Fruit fly (Drosophila melanogaster) whole organism, embryonic: ENCODE data around the gene eIF2Bepsilon.
A peak's percentile ranks its signal among the peaks of the same experiment; 100 is the strongest.

Experiments used
- Antp ChIP-seq: fragments of 200-800 bp; sonication (Bioruptor generic); optimal IDR thresholded peaks from 3 replicates; lab custom pipeline; 2016; ENCODE audit warnings: missing biosample characterization, missing genetic modification characterization
- Atf-2 ChIP-seq: fragments of 200-800 bp; sonication (Bioruptor generic); optimal IDR thresholded peaks from 2 replicates; lab custom pipeline; 2016; ENCODE audit warnings: missing biosample characterization, missing genetic modification characterization
- BEAF-32 ChIP-seq: fragments of 200-800 bp; sonication (Bioruptor generic); optimal IDR thresholded peaks from 3 replicates; lab custom pipeline; 2017; ENCODE audit warnings: missing biosample characterization, missing genetic modification characterization, mild to moderate bottlenecking, moderate library complexity, missing genetic modification reagents
- CG10267 ChIP-seq: fragments of 200-800 bp; sonication (Bioruptor generic); optimal IDR thresholded peaks from 2 replicates; lab custom pipeline; 2018; ENCODE audit warnings: missing biosample characterization, mild to moderate bottlenecking, missing genetic modification characterization, moderate library complexity
- CG12299 ChIP-seq: fragments of 200-800 bp; sonication (Bioruptor generic); optimal IDR thresholded peaks from 2 replicates; lab custom pipeline; 2018; ENCODE audit warnings: missing biosample characterization, mild to moderate bottlenecking, missing genetic modification characterization
- CG13775 ChIP-seq: fragments of 200-800 bp; sonication (Bioruptor generic); optimal IDR thresholded peaks from 3 replicates; lab custom pipeline; 2017; ENCODE audit warnings: missing biosample characterization, mild to moderate bottlenecking, missing genetic modification characterization
- CG13894 ChIP-seq: fragments of 200-800 bp; sonication (Bioruptor generic); optimal IDR thresholded peaks from 3 replicates; lab custom pipeline; 2018; ENCODE audit warnings: missing biosample characterization, mild to moderate bottlenecking, missing genetic modification characterization, moderate library complexity
- CG14441 ChIP-seq: fragments of 200-800 bp; sonication (Bioruptor generic); IDR thresholded peaks from 2 replicates; pipeline ENCODE4 v1.3.6; 2022; ENCODE audit warnings: missing biosample characterization, missing genetic modification characterization
- CG1529 ChIP-seq: fragments of 200-800 bp; sonication (Bioruptor generic); optimal IDR thresholded peaks from 3 replicates; lab custom pipeline; 2018; ENCODE audit warnings: missing biosample characterization, missing genetic modification characterization
- CG15479 ChIP-seq: fragments of 200-800 bp; sonication (Bioruptor generic); optimal IDR thresholded peaks from 3 replicates; lab custom pipeline; 2019; ENCODE audit warnings: missing biosample characterization, mild to moderate bottlenecking, missing genetic modification characterization, moderate library complexity
- CG17612 ChIP-seq: fragments of 200-800 bp; sonication (Bioruptor generic); IDR thresholded peaks from 2 replicates; pipeline ENCODE4 v1.3.6; 2022; ENCODE audit warnings: missing biosample characterization, missing genetic modification characterization
- CG17802 ChIP-seq: fragments of 200-800 bp; sonication (Bioruptor generic); optimal IDR thresholded peaks from 2 replicates; lab custom pipeline; 2018; ENCODE audit warnings: missing biosample characterization, mild to moderate bottlenecking, missing genetic modification characterization, moderate library complexity
- CG18476 ChIP-seq: fragments of 200-800 bp; sonication (Bioruptor generic); optimal IDR thresholded peaks from 2 replicates; lab custom pipeline; 2016; ENCODE audit warnings: missing biosample characterization, mild to moderate bottlenecking, missing genetic modification characterization
- CG18619 ChIP-seq: fragments of 200-800 bp; sonication (Bioruptor generic); optimal IDR thresholded peaks from 3 replicates; lab custom pipeline; 2017; ENCODE audit warnings: missing biosample characterization, mild to moderate bottlenecking, missing genetic modification characterization
- CG34376 ChIP-seq: fragments of 200-800 bp; sonication (Bioruptor generic); optimal IDR thresholded peaks from 2 replicates; lab custom pipeline; 2018; ENCODE audit warnings: missing biosample characterization, mild to moderate bottlenecking, missing genetic modification characterization
- CG3838 ChIP-seq: fragments of 200-800 bp; sonication (Bioruptor generic); optimal IDR thresholded peaks from 3 replicates; lab custom pipeline; 2016; ENCODE audit warnings: missing biosample characterization, missing genetic modification characterization
- CG4328 ChIP-seq: fragments of 200-800 bp; sonication (Bioruptor generic); optimal IDR thresholded peaks from 3 replicates; lab custom pipeline; 2017; ENCODE audit warnings: missing biosample characterization, missing genetic modification reagents, missing genetic modification characterization
- CG4617 ChIP-seq: fragments of 200-800 bp; sonication (Bioruptor generic); optimal IDR thresholded peaks from 3 replicates; lab custom pipeline; 2016; ENCODE audit warnings: missing biosample characterization, missing genetic modification characterization, borderline replicate concordance
- CG8359 ChIP-seq: fragments of 200-800 bp; sonication (Bioruptor generic); optimal IDR thresholded peaks from 2 replicates; lab custom pipeline; 2017; ENCODE audit warnings: missing biosample characterization, mild to moderate bottlenecking, missing genetic modification characterization, borderline replicate concordance
- CG9727 ChIP-seq: fragments of 200-800 bp; sonication (Bioruptor generic); optimal IDR thresholded peaks from 3 replicates; lab custom pipeline; 2017; ENCODE audit warnings: missing biosample characterization, mild to moderate bottlenecking, missing genetic modification characterization
- Dip2 ChIP-seq: fragments of 200-800 bp; sonication (Bioruptor generic); IDR thresholded peaks from 2 replicates; pipeline ENCODE4 v1.3.6; 2022; ENCODE audit warnings: missing biosample characterization, missing genetic modification characterization
- Dll ChIP-seq: fragments of 200-800 bp; sonication (Bioruptor generic); IDR thresholded peaks from 4 replicates; pipeline ENCODE4 v1.3.6; 2022; ENCODE audit warnings: missing biosample characterization, missing genetic modification characterization; ENCODE audit not compliant: partially characterized antibody
- Dref ChIP-seq: fragments of 200-800 bp; sonication (Bioruptor generic); IDR thresholded peaks from 2 replicates; pipeline ENCODE4 v1.3.6; 2022; ENCODE audit warnings: missing biosample characterization, missing genetic modification characterization
- Elba2 ChIP-seq: fragments of 200-800 bp; sonication (Bioruptor generic); optimal IDR thresholded peaks from 3 replicates; lab custom pipeline; 2016; ENCODE audit warnings: missing biosample characterization, missing genetic modification characterization
- GATAe ChIP-seq: fragments of 200-800 bp; sonication (Bioruptor generic); conservative IDR thresholded peaks from 2 replicates; pipeline ENCODE4 v1.3.6; 2022; ENCODE audit warnings: missing biosample characterization, missing genetic modification characterization
- Gsc ChIP-seq: fragments of 200-800 bp; sonication (Bioruptor generic); IDR thresholded peaks from 2 replicates; pipeline ENCODE4 v1.3.6; 2022; ENCODE audit warnings: missing biosample characterization, missing genetic modification characterization
- HmgZ ChIP-seq: fragments of 200-800 bp; sonication (Bioruptor generic); optimal IDR thresholded peaks from 2 replicates; lab custom pipeline; 2018; ENCODE audit warnings: missing biosample characterization, mild to moderate bottlenecking, missing genetic modification characterization
- Mes4 ChIP-seq: fragments of 200-800 bp; sonication (Bioruptor generic); optimal IDR thresholded peaks from 2 replicates; lab custom pipeline; 2016; ENCODE audit warnings: missing biosample characterization, missing genetic modification characterization
- Neu2 ChIP-seq: fragments of 200-800 bp; sonication (Bioruptor generic); optimal IDR thresholded peaks from 3 replicates; lab custom pipeline; 2016; ENCODE audit warnings: missing biosample characterization, missing genetic modification characterization, borderline replicate concordance
- Ravus ChIP-seq: fragments of 200-800 bp; sonication (Bioruptor generic); IDR thresholded peaks from 2 replicates; pipeline ENCODE4 v1.3.6; 2022; ENCODE audit warnings: missing biosample characterization, missing genetic modification characterization
- Spps ChIP-seq: fragments of 200-800 bp; sonication (Bioruptor generic); optimal IDR thresholded peaks from 2 replicates; lab custom pipeline; 2018; ENCODE audit warnings: missing biosample characterization, mild to moderate bottlenecking, missing genetic modification characterization
- Ssrp ChIP-seq: fragments of 200-800 bp; sonication (Bioruptor generic); optimal IDR thresholded peaks from 2 replicates; lab custom pipeline; 2018; ENCODE audit warnings: missing biosample characterization, mild to moderate bottlenecking, missing genetic modification characterization, moderate library complexity
- Taf1 ChIP-seq: fragments of 200-800 bp; sonication (Bioruptor generic); IDR thresholded peaks from 2 replicates; pipeline ENCODE4 v1.3.6; 2022; ENCODE audit warnings: missing biosample characterization, missing genetic modification characterization
- bowl ChIP-seq: fragments of 200-800 bp; sonication (Bioruptor generic); IDR thresholded peaks from 2 replicates; pipeline ENCODE4 v1.3.6; 2022; ENCODE audit warnings: missing biosample characterization, missing genetic modification characterization
- cad ChIP-seq: fragments of >200 bp; optimal IDR thresholded peaks from 2 replicates; lab custom pipeline; 2017; ENCODE audit warnings: missing biosample characterization, missing genetic modification characterization
- cg ChIP-seq: fragments of 200-800 bp; sonication (Bioruptor generic); optimal IDR thresholded peaks from 3 replicates; lab custom pipeline; 2019; ENCODE audit warnings: missing biosample characterization, mild to moderate bottlenecking, missing genetic modification characterization, moderate library complexity
- crc ChIP-seq: fragments of 200-800 bp; sonication (Bioruptor generic); optimal IDR thresholded peaks from 2 replicates; lab custom pipeline; 2016; ENCODE audit warnings: missing biosample characterization, missing genetic modification characterization
- en ChIP-seq: fragments of 200-800 bp; sonication (Bioruptor generic); optimal IDR thresholded peaks from 2 replicates; lab custom pipeline; 2016; ENCODE audit warnings: missing biosample characterization, missing genetic modification characterization
- exex ChIP-seq: fragments of 200-800 bp; sonication (Bioruptor generic); optimal IDR thresholded peaks from 4 replicates; lab custom pipeline; 2018; ENCODE audit warnings: missing biosample characterization, mild to moderate bottlenecking, missing genetic modification characterization, moderate library complexity
- jumu ChIP-seq: fragments of 200-800 bp; sonication (Bioruptor generic); optimal IDR thresholded peaks from 3 replicates; lab custom pipeline; 2016; ENCODE audit warnings: missing biosample characterization, missing genetic modification characterization
- kay ChIP-seq: fragments of 200-800 bp; sonication (Bioruptor generic); optimal IDR thresholded peaks from 2 replicates; lab custom pipeline; 2016; ENCODE audit warnings: missing biosample characterization, missing genetic modification characterization
- lov ChIP-seq, 2 experiments: fragments of 200-800 bp in 1 of 2; fragments of >200 bp in 1 of 2; sonication (Bioruptor generic) in 1 of 2; IDR thresholded peaks in 1 of 2; optimal IDR thresholded peaks in 1 of 2; 2 replicates in 1 of 2; 3 replicates in 1 of 2; pipeline versions ENCODE4 v1.3.6 to Lab custom; 2017 to 2022; ENCODE audit warnings: missing biosample characterization in 1 of 2, missing genetic modification characterization in 1 of 2
- nmo ChIP-seq: fragments of 200-800 bp; sonication (Bioruptor generic); optimal IDR thresholded peaks from 2 replicates; lab custom pipeline; 2018; ENCODE audit warnings: missing biosample characterization, mild to moderate bottlenecking, missing genetic modification characterization, moderate library complexity
- psq ChIP-seq: fragments of 200-800 bp; sonication (Bioruptor generic); optimal IDR thresholded peaks from 2 replicates; lab custom pipeline; 2017; ENCODE audit warnings: missing biosample characterization, missing genetic modification characterization
- pum ChIP-seq: fragments of 200-800 bp; sonication (Bioruptor generic); optimal IDR thresholded peaks from 2 replicates; lab custom pipeline; 2016; ENCODE audit warnings: missing biosample characterization, missing genetic modification characterization
- scrt ChIP-seq: fragments of 200-800 bp; sonication (Bioruptor generic); optimal IDR thresholded peaks from 2 replicates; lab custom pipeline; 2018; ENCODE audit warnings: missing biosample characterization, mild to moderate bottlenecking, missing genetic modification characterization, moderate library complexity
- so ChIP-seq: fragments of 200-800 bp; sonication (Bioruptor generic); IDR thresholded peaks from 3 replicates; pipeline ENCODE4 v1.3.6; 2022; ENCODE audit warnings: missing biosample characterization, missing genetic modification characterization
- sqz ChIP-seq: fragments of 200-800 bp; sonication (Bioruptor generic); optimal IDR thresholded peaks from 3 replicates; lab custom pipeline; 2018; ENCODE audit warnings: missing biosample characterization, mild to moderate bottlenecking, missing genetic modification characterization
- zen2 ChIP-seq: fragments of 200-800 bp; sonication (Bioruptor generic); IDR thresholded peaks from 3 replicates; pipeline ENCODE4 v1.3.6; 2022; ENCODE audit warnings: missing biosample characterization, missing genetic modification characterization; ENCODE audit not compliant: partially characterized antibody

Gene eIF2Bepsilon

DNA sequence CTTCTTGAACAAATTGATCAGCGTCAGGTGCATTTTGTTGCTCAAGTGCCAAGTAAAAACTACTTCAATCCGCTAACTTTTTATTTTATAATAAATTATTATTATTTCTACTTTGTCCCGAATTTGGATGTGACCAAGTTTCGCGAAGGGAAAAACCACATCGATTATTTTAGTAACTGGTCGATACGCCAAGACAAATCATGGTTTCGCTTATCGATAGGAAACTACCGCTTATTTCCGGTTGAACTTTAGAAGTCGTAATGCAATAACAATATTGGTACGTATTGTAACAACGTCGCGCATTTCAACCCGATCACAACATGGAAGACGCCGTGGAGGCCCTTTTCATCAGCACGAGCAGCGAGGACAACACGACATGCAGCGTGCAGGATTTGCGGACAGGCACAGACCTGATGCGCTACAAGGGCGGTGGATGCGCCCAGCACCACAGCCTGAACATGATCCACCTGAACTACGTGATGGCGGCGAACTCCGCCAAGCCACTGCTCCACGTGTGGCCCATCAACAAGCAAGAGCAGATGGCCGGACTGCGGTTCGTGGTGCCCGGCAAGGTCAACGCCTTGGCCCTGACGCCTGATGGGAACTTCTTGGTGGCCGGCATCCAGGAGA is 45.5 kb downstream of the eIF2Bepsilon start, which contains the start of the genes CG14817 and CG14805 (continued):
- no peak for TF ChIP-seq CG18476 (GFP tag; lab: Kevin White, UChicago)
- TF ChIP-seq exex (tag; lab: Kevin White, UChicago) = no peak
- peak; percentile 70 for TF ChIP-seq BEAF-32
- TF ChIP-seq CG13775 (GFP tag; lab: Kevin White, UChicago) = peak; percentile 72
- TF ChIP-seq CG15479 (GFP tag; lab: Kevin White, UChicago) = no peak
- TF ChIP-seq CG4617 (GFP tag; lab: Kevin White, UChicago) = peak; percentile 74
- TF ChIP-seq CG14441 (GFP tag; lab: Robert Waterston, UW) = no peak
- peak; percentile 31 for TF ChIP-seq CG8359 (GFP tag; lab: Kevin White, UChicago)
- TF ChIP-seq sqz (GFP tag; lab: Kevin White, UChicago) = peak; percentile 71
- TF ChIP-seq pum (GFP tag; lab: Kevin White, UChicago) = no peak
- TF ChIP-seq zen2 (GFP tag; lab: Robert Waterston, UW) = no peak
- TF ChIP-seq so (GFP tag; lab: Robert Waterston, UW) = 0 out of 3 replicates have a peak, but pooled peaks have one; percentile 29
- TF ChIP-seq Elba2 (GFP tag; lab: Kevin White, UChicago) = no peak
- no peak for TF ChIP-seq Ssrp (tag; lab: Kevin White, UChicago)
- TF ChIP-seq scrt (GFP tag; lab: Kevin White, UChicago) = peak; percentile 76
- no peak for TF ChIP-seq cad (GFP tag; lab: Kevin White, UChicago)
- no peak for TF ChIP-seq CG17612
- no peak for TF ChIP-seq Neu2 (GFP tag; lab: Kevin White, UChicago)
- TF ChIP-seq CG4328 = peak; percentile 88
- TF ChIP-seq CG17802 = peak; percentile 20
- TF ChIP-seq HmgZ (tag; lab: Kevin White, UChicago) = peak; percentile 76
- no peak for TF ChIP-seq Gsc (GFP tag; lab: Robert Waterston, UW)
- no peak for TF ChIP-seq bowl (GFP tag; lab: Robert Waterston, UW)
- TF ChIP-seq lov (optimal IDR thresholded peaks at IDR 0.05; lab: Kevin White, UChicago) = no peak
- TF ChIP-seq lov (GFP tag; IDR thresholded peaks at IDR 0.05; lab: Robert Waterston, UW) = peak; percentile 71; the same call in 1 of the 3 replicates
- peak; percentile 80 for TF ChIP-seq CG9727 (GFP tag; lab: Kevin White, UChicago)
- peak; percentile 35 for TF ChIP-seq en (GFP tag; lab: Kevin White, UChicago)
- peak; percentile 79 for TF ChIP-seq CG18619 (GFP tag; lab: Kevin White, UChicago)
- TF ChIP-seq CG34376 (GFP tag; lab: Kevin White, UChicago) = peak; percentile 94
- peak; percentile 78 for TF ChIP-seq Dref (GFP tag; lab: Robert Waterston, UW)
- no peak for TF ChIP-seq psq
- no peak for TF ChIP-seq Dip2
- peak; percentile 55; the same call in 2 of the 4 replicates for TF ChIP-seq Dll (GFP tag; lab: Robert Waterston, UW)
- peak; percentile 27 for TF ChIP-seq crc
- TF ChIP-seq jumu (GFP tag; lab: Kevin White, UChicago) = no peak
- TF ChIP-seq CG13894 (tag; lab: Kevin White, UChicago) = peak; percentile 80
- peak; percentile 56 for TF ChIP-seq Spps (tag; lab: Kevin White, UChicago)
- TF ChIP-seq Atf-2 = no peak
- TF ChIP-seq Mes4 (GFP tag; lab: Kevin White, UChicago) = peak; percentile 58
- TF ChIP-seq nmo = peak; percentile 53
- TF ChIP-seq CG1529 (GFP tag; lab: Kevin White, UChicago) = peak; percentile 54
- TF ChIP-seq CG10267 (tag; lab: Kevin White, UChicago) = peak; percentile 77
- no peak for TF ChIP-seq Antp (GFP tag; lab: Kevin White, UChicago)
- no peak for TF ChIP-seq Taf1
- no peak for TF ChIP-seq GATAe (GFP tag; lab: Robert Waterston, UW)
- TF ChIP-seq kay (GFP tag; lab: Kevin White, UChicago) = no peak
- TF ChIP-seq cg = no peak
- TF ChIP-seq CG12299 (tag; lab: Kevin White, UChicago) = peak; percentile 81
- no peak for TF ChIP-seq CG3838 (GFP tag; lab: Kevin White, UChicago)
- no peak for TF ChIP-seq Ravus (GFP tag; lab: Robert Waterston, UW)
